Fruit fly (Drosophila melanogaster) whole organism, embryonic: ENCODE results near the gene Wwox.
A peak's percentile ranks its signal among the peaks of the same experiment; 100 is the strongest.

Source experiments
- Asciz ChIP-seq: fragments of 200-800 bp; sonication (Bioruptor generic); optimal IDR thresholded peaks from 2 replicates; lab custom pipeline; 2017; ENCODE audit warnings: missing biosample characterization, mild to moderate bottlenecking, missing genetic modification characterization, missing genetic modification reagents
- Atf3 ChIP-seq: fragments of 200-800 bp; sonication (Bioruptor generic); optimal IDR thresholded peaks from 3 replicates; lab custom pipeline; 2016; ENCODE audit warnings: missing biosample characterization, missing genetic modification characterization
- B-H1 ChIP-seq: fragments of 200-800 bp; sonication (Bioruptor generic); IDR thresholded peaks from 3 replicates; pipeline ENCODE4 v1.3.6; 2022; ENCODE audit warnings: missing biosample characterization, missing genetic modification characterization
- B-H2 ChIP-seq: fragments of 200-800 bp; sonication (Bioruptor generic); optimal IDR thresholded peaks from 2 replicates; lab custom pipeline; 2018; ENCODE audit warnings: missing biosample characterization, mild to moderate bottlenecking, missing genetic modification characterization
- Bgb ChIP-seq: fragments of 200-800 bp; sonication (Bioruptor generic); IDR thresholded peaks from 2 replicates; pipeline ENCODE4 v1.3.6; 2022; ENCODE audit warnings: missing biosample characterization, missing genetic modification characterization; ENCODE audit not compliant: partially characterized antibody
- CG10321 ChIP-seq: fragments of 200-800 bp; sonication (Bioruptor generic); IDR thresholded peaks from 2 replicates; pipeline ENCODE4 v1.3.6; 2022; ENCODE audit warnings: missing biosample characterization, missing genetic modification characterization
- CG10959 ChIP-seq: fragments of 200-800 bp; sonication (Bioruptor generic); IDR thresholded peaks from 2 replicates; pipeline ENCODE4 v1.3.6; 2022; ENCODE audit warnings: missing biosample characterization, missing genetic modification characterization
- CG11398 ChIP-seq: fragments of 200-800 bp; sonication (Bioruptor generic); optimal IDR thresholded peaks from 2 replicates; lab custom pipeline; 2016; ENCODE audit warnings: missing biosample characterization, missing genetic modification characterization
- CG11723 ChIP-seq: fragments of 200-800 bp; sonication (Bioruptor generic); optimal IDR thresholded peaks from 2 replicates; lab custom pipeline; 2017; ENCODE audit warnings: missing biosample characterization, mild to moderate bottlenecking, missing genetic modification characterization
- CG13287 ChIP-seq: fragments of 200-800 bp; sonication (Bioruptor generic); IDR thresholded peaks from 2 replicates; pipeline ENCODE4 v1.3.6; 2022; ENCODE audit warnings: missing biosample characterization, missing genetic modification characterization; ENCODE audit not compliant: partially characterized antibody
- CG14050 ChIP-seq: fragments of 200-800 bp; sonication (Bioruptor generic); IDR thresholded peaks from 3 replicates; pipeline ENCODE4 v1.3.6; 2022; ENCODE audit warnings: missing biosample characterization, missing genetic modification characterization
- CG14860 ChIP-seq: fragments of 200-800 bp; sonication (Bioruptor generic); IDR thresholded peaks from 3 replicates; pipeline ENCODE4 v1.3.6; 2022; ENCODE audit warnings: missing biosample characterization, missing genetic modification characterization; ENCODE audit not compliant: partially characterized antibody
- CG1647 ChIP-seq: fragments of 200-800 bp; sonication (Bioruptor generic); optimal IDR thresholded peaks from 3 replicates; lab custom pipeline; 2016; ENCODE audit warnings: missing biosample characterization, missing genetic modification characterization
- CG17385 ChIP-seq: fragments of 200-800 bp; sonication (Bioruptor generic); optimal IDR thresholded peaks from 3 replicates; lab custom pipeline; 2018; ENCODE audit warnings: missing biosample characterization, mild to moderate bottlenecking, missing genetic modification characterization
- CG3163 ChIP-seq: fragments of 200-800 bp; sonication (Bioruptor generic); optimal IDR thresholded peaks from 3 replicates; lab custom pipeline; 2016; ENCODE audit warnings: missing biosample characterization, missing genetic modification characterization
- CG3407 ChIP-seq: fragments of 200-800 bp; sonication (Bioruptor generic); optimal IDR thresholded peaks from 2 replicates; lab custom pipeline; 2018; ENCODE audit warnings: missing biosample characterization, mild to moderate bottlenecking, missing genetic modification characterization
- CG3847 ChIP-seq: fragments of 200-800 bp; sonication (Bioruptor generic); IDR thresholded peaks from 2 replicates; pipeline ENCODE4 v1.3.6; 2022; ENCODE audit warnings: missing biosample characterization, missing genetic modification characterization
- CG5245 ChIP-seq: fragments of 200-800 bp; sonication (Bioruptor generic); optimal IDR thresholded peaks from 3 replicates; lab custom pipeline; 2016; ENCODE audit warnings: missing biosample characterization, missing genetic modification characterization
- CG6689 ChIP-seq: fragments of 200-800 bp; sonication (Bioruptor generic); IDR thresholded peaks from 2 replicates; pipeline ENCODE4 v1.3.6; 2022; ENCODE audit warnings: missing biosample characterization, missing genetic modification characterization
- CG7357 ChIP-seq: fragments of 200-800 bp; sonication (Bioruptor generic); IDR thresholded peaks from 3 replicates; pipeline ENCODE4 v1.3.6; 2022; ENCODE audit warnings: missing biosample characterization, missing genetic modification characterization
- CG7839 ChIP-seq: fragments of 200-800 bp; sonication (Bioruptor generic); optimal IDR thresholded peaks from 3 replicates; lab custom pipeline; 2018; ENCODE audit warnings: missing biosample characterization, mild to moderate bottlenecking, missing genetic modification characterization, moderate library complexity
- CG7963 ChIP-seq: fragments of 200-800 bp; sonication (Bioruptor generic); IDR thresholded peaks from 3 replicates; pipeline ENCODE4 v1.3.6; 2022; ENCODE audit warnings: missing biosample characterization, missing genetic modification characterization; ENCODE audit not compliant: partially characterized antibody
- CG8281 ChIP-seq: fragments of 200-800 bp; sonication (Bioruptor generic); optimal IDR thresholded peaks from 2 replicates; lab custom pipeline; 2018; ENCODE audit warnings: missing biosample characterization, mild to moderate bottlenecking, missing genetic modification characterization, moderate library complexity
- Drgx ChIP-seq: fragments of 200-800 bp; sonication (Bioruptor generic); IDR thresholded peaks from 2 replicates; pipeline ENCODE4 v1.3.6; 2022; ENCODE audit warnings: missing biosample characterization, missing genetic modification characterization
- H15 ChIP-seq: fragments of 200-800 bp; sonication (Bioruptor generic); IDR thresholded peaks from 3 replicates; pipeline ENCODE4 v1.3.6; 2022; ENCODE audit warnings: missing biosample characterization, missing genetic modification characterization
- Hr3 ChIP-seq: fragments of 200-800 bp; sonication (Bioruptor generic); optimal IDR thresholded peaks from 3 replicates; lab custom pipeline; 2016; ENCODE audit warnings: missing biosample characterization, missing genetic modification characterization
- Jarid2 ChIP-seq: fragments of 200-800 bp; sonication (Bioruptor generic); optimal IDR thresholded peaks from 3 replicates; lab custom pipeline; 2017; ENCODE audit warnings: mild to moderate bottlenecking, missing biosample characterization, missing genetic modification reagents, missing genetic modification characterization
- Kr ChIP-seq: fragments of 200-800 bp; sonication (Bioruptor generic); optimal IDR thresholded peaks from 2 replicates; lab custom pipeline; 2017; ENCODE audit warnings: missing biosample characterization, mild to moderate bottlenecking, missing genetic modification characterization
- ab ChIP-seq: fragments of 200-800 bp; sonication (Bioruptor generic); optimal IDR thresholded peaks from 2 replicates; lab custom pipeline; 2016; ENCODE audit warnings: missing biosample characterization, missing genetic modification characterization
- bab2 ChIP-seq: fragments of 200-800 bp; sonication (Bioruptor generic); optimal IDR thresholded peaks from 2 replicates; lab custom pipeline; 2016; ENCODE audit warnings: missing biosample characterization, missing genetic modification characterization
- chinmo ChIP-seq: fragments of 200-800 bp; sonication (Bioruptor generic); IDR thresholded peaks from 4 replicates; pipeline ENCODE4 v1.3.6; 2022; ENCODE audit warnings: missing biosample characterization, missing genetic modification characterization; ENCODE audit not compliant: partially characterized antibody
- chn ChIP-seq: fragments of 200-800 bp; sonication (Bioruptor generic); optimal IDR thresholded peaks from 2 replicates; lab custom pipeline; 2016; ENCODE audit warnings: missing biosample characterization, missing genetic modification characterization
- crc ChIP-seq: fragments of 200-800 bp; sonication (Bioruptor generic); optimal IDR thresholded peaks from 2 replicates; lab custom pipeline; 2016; ENCODE audit warnings: missing biosample characterization, missing genetic modification characterization
- crp ChIP-seq, 2 experiments: fragments of 200-800 bp; sonication (Bioruptor generic); optimal IDR thresholded peaks; 2 replicates in 1 of 2; 3 replicates in 1 of 2; lab custom pipeline; 2017; ENCODE audit warnings: missing biosample characterization in 2 of 2, missing genetic modification characterization in 2 of 2, mild to moderate bottlenecking in 1 of 2, moderate library complexity in 1 of 2
- danr ChIP-seq: fragments of 200-800 bp; sonication (Bioruptor generic); IDR thresholded peaks from 2 replicates; pipeline ENCODE4 v1.3.6; 2022; ENCODE audit warnings: missing biosample characterization, missing genetic modification characterization
- ftz-f1 ChIP-seq: fragments of 200-800 bp; sonication (Bioruptor generic); optimal IDR thresholded peaks from 2 replicates; lab custom pipeline; 2016; ENCODE audit warnings: missing biosample characterization, missing genetic modification characterization
- hb ChIP-seq: fragments of 200-800 bp; sonication (Bioruptor generic); IDR thresholded peaks from 3 replicates; pipeline ENCODE4 v1.3.6; 2022; ENCODE audit warnings: missing biosample characterization, missing genetic modification characterization; ENCODE audit not compliant: partially characterized antibody
- hkb ChIP-seq, 2 experiments: fragments of 200-800 bp in 1 of 2; fragments of >200 bp in 1 of 2; sonication (Bioruptor generic) in 1 of 2; IDR thresholded peaks in 1 of 2; optimal IDR thresholded peaks in 1 of 2; 2 replicates each; pipeline versions ENCODE4 v1.3.6 to Lab custom; 2017 to 2022; ENCODE audit warnings: missing biosample characterization in 1 of 2, missing genetic modification characterization in 1 of 2
- kni ChIP-seq: fragments of 200-800 bp; sonication (Bioruptor generic); optimal IDR thresholded peaks from 3 replicates; lab custom pipeline; 2017; ENCODE audit warnings: mild to moderate bottlenecking, missing biosample characterization, missing genetic modification reagents, missing genetic modification characterization
- lab ChIP-seq: fragments of 200-800 bp; sonication (Bioruptor generic); optimal IDR thresholded peaks from 3 replicates; lab custom pipeline; 2017; ENCODE audit warnings: missing biosample characterization, missing genetic modification characterization, mild to moderate bottlenecking, moderate library complexity, missing genetic modification reagents
- oc ChIP-seq: fragments of 200-800 bp; sonication (Bioruptor generic); optimal IDR thresholded peaks from 2 replicates; lab custom pipeline; 2018; ENCODE audit warnings: missing biosample characterization, mild to moderate bottlenecking, missing genetic modification characterization, moderate library complexity
- phol ChIP-seq: fragments of 200-800 bp; sonication (Bioruptor generic); optimal IDR thresholded peaks from 3 replicates; lab custom pipeline; 2018; ENCODE audit warnings: missing biosample characterization, mild to moderate bottlenecking, missing genetic modification characterization, moderate library complexity
- pnt ChIP-seq: fragments of 200-800 bp; sonication (Bioruptor generic); optimal IDR thresholded peaks from 3 replicates; lab custom pipeline; 2016; ENCODE audit warnings: missing biosample characterization, missing genetic modification characterization
- psq ChIP-seq: fragments of 200-800 bp; sonication (Bioruptor generic); optimal IDR thresholded peaks from 2 replicates; lab custom pipeline; 2017; ENCODE audit warnings: missing biosample characterization, missing genetic modification characterization
- repo ChIP-seq: fragments of 200-800 bp; sonication (Bioruptor generic); optimal IDR thresholded peaks from 2 replicates; lab custom pipeline; 2016; ENCODE audit warnings: missing biosample characterization, missing genetic modification characterization
- sr ChIP-seq: fragments of 200-800 bp; sonication (Bioruptor generic); IDR thresholded peaks from 3 replicates; pipeline ENCODE4 v1.3.6; 2022; ENCODE audit warnings: missing biosample characterization, missing genetic modification characterization
- tgo ChIP-seq: fragments of 200-800 bp; sonication (Bioruptor generic); IDR thresholded peaks from 3 replicates; pipeline ENCODE4 v1.3.6; 2022; ENCODE audit warnings: missing biosample characterization, missing genetic modification characterization
- twi ChIP-seq: fragments of 200-800 bp; optimal IDR thresholded peaks from 2 replicates; lab custom pipeline; 2019; ENCODE audit warnings: missing biosample characterization, mild to moderate bottlenecking, missing genetic modification characterization, moderate library complexity

The Wwox gene

dm6 chr2L:7957068-7957868, 46.8 kb downstream of the Wwox start (continued):
- TF ChIP-seq Atf3 (GFP tag; lab: Kevin White, UChicago) (no peak), CG5245 (GFP tag; lab: Kevin White, UChicago) (no peak), kni (GFP tag; lab: Kevin White, UChicago) (no peak), CG7357 (peak; percentile 54; the same call in 2 of the 3 replicates), lab (GFP tag; lab: Kevin White, UChicago) (peak; percentile 10), ab (GFP tag; lab: Kevin White, UChicago) (no peak), CG1647 (GFP tag; lab: Kevin White, UChicago) (no peak), phol (tag; lab: Kevin White, UChicago) (peak; percentile 52), CG11723 (peak; percentile 15), crp (GFP tag; optimal IDR thresholded peaks at IDR 0.05; lab: Kevin White, UChicago) (peak in 1 of 2 experiments; percentile 6), CG6689 (GFP tag; lab: Robert Waterston, UW) (peak; percentile 67), CG14050 (GFP tag; lab: Robert Waterston, UW) (peak; percentile 43; the same call in 2 of the 3 replicates), CG3407 (GFP tag; lab: Kevin White, UChicago) (no peak), Kr (GFP tag; lab: Kevin White, UChicago) (no peak), CG10959 (GFP tag; lab: Robert Waterston, UW) (no peak), CG8281 (tag; lab: Kevin White, UChicago) (no peak), B-H2 (GFP tag; lab: Kevin White, UChicago) (no peak), CG10321 (GFP tag; lab: Robert Waterston, UW) (0 out of 2 replicates have a peak, but pooled peaks have one; percentile 10), Drgx (peak; percentile 40; the same call in 1 of the 2 replicates), crc (no peak), ftz-f1 (GFP tag; lab: Kevin White, UChicago) (no peak), chinmo (GFP tag; lab: Robert Waterston, UW) (peak; percentile 72; the same call in 1 of the 4 replicates), H15 (GFP tag; lab: Robert Waterston, UW) (no peak), repo (GFP tag; lab: Kevin White, UChicago) (no peak), chn (GFP tag; lab: Kevin White, UChicago) (no peak), tgo (GFP tag; lab: Robert Waterston, UW) (peak; percentile 64; the same call in 2 of the 3 replicates), CG11398 (GFP tag; lab: Kevin White, UChicago) (no peak), CG3163 (GFP tag; lab: Kevin White, UChicago) (no peak), CG17385 (GFP tag; lab: Kevin White, UChicago) (peak; percentile 47), oc (peak; percentile 5), hkb (optimal IDR thresholded peaks at IDR 0.05; lab: Kevin White, UChicago) (no peak), hkb (GFP tag; IDR thresholded peaks at IDR 0.05; lab: Robert Waterston, UW) (peak; percentile 72), Bgb (GFP tag; lab: Robert Waterston, UW) (no peak), danr (GFP tag; lab: Robert Waterston, UW) (peak; percentile 67; the same call in 1 of the 2 replicates), hb (GFP tag; lab: Robert Waterston, UW) (no peak), Jarid2 (GFP tag; lab: Kevin White, UChicago) (peak; percentile 29), CG7839 (peak; percentile 70), twi (tag; lab: Kevin White, UChicago) (peak; percentile 26), Asciz (GFP tag; lab: Kevin White, UChicago) (peak; percentile 46), CG14860 (no peak), psq (GFP tag; lab: Kevin White, UChicago) (no peak), CG13287 (GFP tag; lab: Robert Waterston, UW) (no peak), B-H1 (no peak), CG7963 (no peak), CG3847 (no peak), Hr3 (GFP tag; lab: Kevin White, UChicago) (peak; percentile 32), pnt (no peak), sr (no peak), bab2 (no peak)
